Fruit fly (Drosophila melanogaster) whole organism, embryonic: ENCODE data around the gene path.
A peak's percentile ranks its signal among the peaks of the same experiment; 100 is the strongest.

Experiments
- ATbp ChIP-seq: fragments of 200-800 bp; sonication (Bioruptor generic); optimal IDR thresholded peaks from 2 replicates; lab custom pipeline; 2017; ENCODE audit warnings: missing biosample characterization, mild to moderate bottlenecking, missing genetic modification characterization, missing genetic modification reagents
- CG11085 ChIP-seq: fragments of 200-800 bp; sonication (Bioruptor generic); IDR thresholded peaks from 2 replicates; pipeline ENCODE4 v1.3.6; 2022; ENCODE audit warnings: missing biosample characterization, missing genetic modification characterization
- CG13287 ChIP-seq: fragments of 200-800 bp; sonication (Bioruptor generic); IDR thresholded peaks from 2 replicates; pipeline ENCODE4 v1.3.6; 2022; ENCODE audit warnings: missing biosample characterization, missing genetic modification characterization; ENCODE audit not compliant: partially characterized antibody
- CG15269 ChIP-seq: fragments of 200-800 bp; sonication (Bioruptor generic); optimal IDR thresholded peaks from 2 replicates; lab custom pipeline; 2018; ENCODE audit warnings: missing biosample characterization, mild to moderate bottlenecking, missing genetic modification characterization, moderate library complexity
- CG32532 ChIP-seq: fragments of 200-800 bp; sonication (Bioruptor generic); IDR thresholded peaks from 2 replicates; pipeline ENCODE4 v1.3.6; 2022; ENCODE audit warnings: missing biosample characterization, missing genetic modification characterization
- CG33213 ChIP-seq: fragments of 200-800 bp; sonication (Bioruptor generic); optimal IDR thresholded peaks from 3 replicates; lab custom pipeline; 2016; ENCODE audit warnings: missing biosample characterization, missing genetic modification characterization
- CG33557 ChIP-seq: fragments of 200-800 bp; sonication (Bioruptor generic); optimal IDR thresholded peaks from 2 replicates; lab custom pipeline; 2019; ENCODE audit warnings: missing biosample characterization, mild to moderate bottlenecking, missing genetic modification characterization, moderate library complexity
- CG3407 ChIP-seq: fragments of 200-800 bp; sonication (Bioruptor generic); optimal IDR thresholded peaks from 2 replicates; lab custom pipeline; 2018; ENCODE audit warnings: missing biosample characterization, mild to moderate bottlenecking, missing genetic modification characterization
- CG34422 ChIP-seq: fragments of 200-800 bp; sonication (Bioruptor generic); IDR thresholded peaks from 3 replicates; pipeline ENCODE4 v1.3.6; 2022; ENCODE audit warnings: missing biosample characterization, missing genetic modification characterization
- CG4707 ChIP-seq: fragments of 200-800 bp; sonication (Bioruptor generic); optimal IDR thresholded peaks from 2 replicates; lab custom pipeline; 2018; ENCODE audit warnings: missing biosample characterization, mild to moderate bottlenecking, missing genetic modification characterization, moderate library complexity
- CG6254 ChIP-seq: fragments of 200-800 bp; sonication (Bioruptor generic); optimal IDR thresholded peaks from 3 replicates; lab custom pipeline; 2017; ENCODE audit warnings: mild to moderate bottlenecking, missing biosample characterization, missing genetic modification reagents, missing genetic modification characterization
- CG6654 ChIP-seq: fragments of 200-800 bp; sonication (Bioruptor generic); optimal IDR thresholded peaks from 2 replicates; lab custom pipeline; 2017; ENCODE audit warnings: missing biosample characterization, mild to moderate bottlenecking, missing genetic modification characterization
- CG6683 ChIP-seq: fragments of 200-800 bp; sonication (Bioruptor generic); optimal IDR thresholded peaks from 2 replicates; lab custom pipeline; 2017; ENCODE audit warnings: missing biosample characterization, mild to moderate bottlenecking, missing genetic modification characterization, missing genetic modification reagents
- CG9437 ChIP-seq: fragments of 200-800 bp; sonication (Bioruptor generic); optimal IDR thresholded peaks from 2 replicates; lab custom pipeline; 2018; ENCODE audit warnings: missing biosample characterization, mild to moderate bottlenecking, missing genetic modification characterization
- CG9609 ChIP-seq: fragments of 200-800 bp; sonication (Bioruptor generic); optimal IDR thresholded peaks from 3 replicates; lab custom pipeline; 2016; ENCODE audit warnings: missing biosample characterization, missing genetic modification characterization
- CTCF ChIP-seq: fragments of 200-800 bp; sonication (Bioruptor generic); optimal IDR thresholded peaks from 2 replicates; lab custom pipeline; 2017; ENCODE audit warnings: missing biosample characterization, mild to moderate bottlenecking, missing genetic modification characterization, moderate library complexity
- Dll ChIP-seq: fragments of 200-800 bp; sonication (Bioruptor generic); IDR thresholded peaks from 4 replicates; pipeline ENCODE4 v1.3.6; 2022; ENCODE audit warnings: missing biosample characterization, missing genetic modification characterization; ENCODE audit not compliant: partially characterized antibody
- Drgx ChIP-seq: fragments of 200-800 bp; sonication (Bioruptor generic); IDR thresholded peaks from 2 replicates; pipeline ENCODE4 v1.3.6; 2022; ENCODE audit warnings: missing biosample characterization, missing genetic modification characterization
- Jarid2 ChIP-seq: fragments of 200-800 bp; sonication (Bioruptor generic); optimal IDR thresholded peaks from 3 replicates; lab custom pipeline; 2017; ENCODE audit warnings: mild to moderate bottlenecking, missing biosample characterization, missing genetic modification reagents, missing genetic modification characterization
- Med ChIP-seq: fragments of 200-800 bp; sonication (Bioruptor generic); peaks from one replicate; lab custom pipeline; 2016; ENCODE audit warnings: missing biosample characterization, missing genetic modification characterization, mild to moderate bottlenecking, inconsistent platforms, moderate library complexity
- NK7.1 ChIP-seq: fragments of 200-800 bp; sonication (Bioruptor generic); optimal IDR thresholded peaks from 3 replicates; lab custom pipeline; 2016; ENCODE audit warnings: missing biosample characterization, missing genetic modification characterization
- Pdp1 ChIP-seq, 2 experiments: fragments of 200-800 bp; sonication (Bioruptor generic); optimal IDR thresholded peaks; 3 replicates each; lab custom pipeline; 2016; ENCODE audit warnings: missing biosample characterization in 2 of 2, missing genetic modification characterization in 2 of 2, mild to moderate bottlenecking in 1 of 2, moderate library complexity in 1 of 2
- Ptx1 ChIP-seq: fragments of 200-800 bp; sonication (Bioruptor generic); IDR thresholded peaks from 2 replicates; pipeline ENCODE4 v1.3.6; 2022; ENCODE audit warnings: missing biosample characterization, missing genetic modification characterization
- Side ChIP-seq: fragments of 200-800 bp; sonication (Bioruptor generic); optimal IDR thresholded peaks from 2 replicates; lab custom pipeline; 2016; ENCODE audit warnings: missing biosample characterization, missing genetic modification characterization
- Sox100B ChIP-seq: fragments of 200-800 bp; sonication (Bioruptor generic); optimal IDR thresholded peaks from 3 replicates; lab custom pipeline; 2018; ENCODE audit warnings: missing biosample characterization, mild to moderate bottlenecking, missing genetic modification characterization
- YL-1 ChIP-seq: fragments of 200-800 bp; sonication (Bioruptor generic); optimal IDR thresholded peaks from 3 replicates; lab custom pipeline; 2017; ENCODE audit warnings: missing biosample characterization, mild to moderate bottlenecking, missing genetic modification characterization
- ash1 ChIP-seq: fragments of 200-800 bp; sonication (Bioruptor generic); optimal IDR thresholded peaks from 2 replicates; lab custom pipeline; 2018; ENCODE audit warnings: missing biosample characterization, mild to moderate bottlenecking, missing genetic modification characterization
- az2 ChIP-seq: fragments of 200-800 bp; sonication (Bioruptor generic); optimal IDR thresholded peaks from 3 replicates; lab custom pipeline; 2016; ENCODE audit warnings: missing biosample characterization, missing genetic modification characterization
- br ChIP-seq: fragments of >200 bp; optimal IDR thresholded peaks from 2 replicates; lab custom pipeline; 2017
- bsh ChIP-seq, 2 experiments: fragments of 200-800 bp; sonication (Bioruptor generic); optimal IDR thresholded peaks; 2 replicates each; lab custom pipeline; 2017 to 2018; ENCODE audit warnings: mild to moderate bottlenecking in 2 of 2, missing biosample characterization in 2 of 2, missing genetic modification characterization in 2 of 2, moderate library complexity in 1 of 2
- cg ChIP-seq: fragments of 200-800 bp; sonication (Bioruptor generic); optimal IDR thresholded peaks from 3 replicates; lab custom pipeline; 2019; ENCODE audit warnings: missing biosample characterization, mild to moderate bottlenecking, missing genetic modification characterization, moderate library complexity
- emc ChIP-seq: fragments of 200-800 bp; sonication (Bioruptor generic); optimal IDR thresholded peaks from 2 replicates; lab custom pipeline; 2016; ENCODE audit warnings: missing biosample characterization, missing genetic modification characterization
- eve ChIP-seq, 2 experiments: fragments of >200 bp; optimal IDR thresholded peaks; 2 replicates each; lab custom pipeline; 2017; ENCODE audit warnings: missing biosample characterization in 2 of 2, missing genetic modification characterization in 2 of 2
- fru ChIP-seq: fragments of >200 bp; optimal IDR thresholded peaks from 2 replicates; lab custom pipeline; 2017
- grn ChIP-seq: fragments of 200-800 bp; sonication (Bioruptor generic); optimal IDR thresholded peaks from 3 replicates; lab custom pipeline; 2017; ENCODE audit warnings: missing biosample characterization, missing genetic modification characterization
- gsb ChIP-seq: fragments of 200-800 bp; sonication (Bioruptor generic); IDR thresholded peaks from 2 replicates; pipeline ENCODE4 v1.3.6; 2022; ENCODE audit warnings: missing biosample characterization, missing genetic modification characterization
- h ChIP-seq: fragments of >200 bp; optimal IDR thresholded peaks from 2 replicates; lab custom pipeline; 2017
- hbn ChIP-seq: fragments of 200-800 bp; sonication (Bioruptor generic); IDR thresholded peaks from 2 replicates; pipeline ENCODE4 v1.3.6; 2022; ENCODE audit warnings: missing biosample characterization, missing genetic modification characterization; ENCODE audit not compliant: partially characterized antibody
- knrl ChIP-seq: fragments of 200-800 bp; sonication (Bioruptor generic); IDR thresholded peaks from 3 replicates; pipeline ENCODE4 v1.3.6; 2022; ENCODE audit warnings: missing biosample characterization, missing genetic modification characterization; ENCODE audit not compliant: partially characterized antibody
- lab ChIP-seq: fragments of 200-800 bp; sonication (Bioruptor generic); optimal IDR thresholded peaks from 3 replicates; lab custom pipeline; 2017; ENCODE audit warnings: missing biosample characterization, missing genetic modification characterization, mild to moderate bottlenecking, moderate library complexity, missing genetic modification reagents
- mld ChIP-seq: fragments of 200-800 bp; sonication (Bioruptor generic); IDR thresholded peaks from 3 replicates; pipeline ENCODE4 v1.3.6; 2022; ENCODE audit warnings: missing biosample characterization, missing genetic modification characterization; ENCODE audit not compliant: partially characterized antibody
- pnt ChIP-seq: fragments of 200-800 bp; sonication (Bioruptor generic); optimal IDR thresholded peaks from 3 replicates; lab custom pipeline; 2016; ENCODE audit warnings: missing biosample characterization, missing genetic modification characterization
- row ChIP-seq: fragments of 200-800 bp; sonication (Bioruptor generic); IDR thresholded peaks from 3 replicates; pipeline ENCODE4 v1.3.6; 2022; ENCODE audit warnings: missing biosample characterization, missing genetic modification characterization
- salm ChIP-seq: fragments of 200-800 bp; sonication (Bioruptor generic); optimal IDR thresholded peaks from 2 replicates; lab custom pipeline; 2018; ENCODE audit warnings: missing biosample characterization, mild to moderate bottlenecking, missing genetic modification characterization
- schlank ChIP-seq: fragments of 200-800 bp; sonication (Bioruptor generic); optimal IDR thresholded peaks from 2 replicates; lab custom pipeline; 2018; ENCODE audit warnings: missing biosample characterization, mild to moderate bottlenecking, missing genetic modification characterization
- sens-2 ChIP-seq: fragments of 200-800 bp; sonication (Bioruptor generic); IDR thresholded peaks from 2 replicates; pipeline ENCODE4 v1.3.6; 2022; ENCODE audit warnings: missing biosample characterization, missing genetic modification characterization
- sima ChIP-seq: fragments of 200-800 bp; sonication (Bioruptor generic); optimal IDR thresholded peaks from 2 replicates; lab custom pipeline; 2016; ENCODE audit warnings: missing biosample characterization, missing genetic modification characterization
- tx ChIP-seq: fragments of 200-800 bp; sonication (Bioruptor generic); optimal IDR thresholded peaks from 2 replicates; lab custom pipeline; 2016; ENCODE audit warnings: missing biosample characterization, missing genetic modification characterization
- unpg ChIP-seq: fragments of 200-800 bp; sonication (Bioruptor generic); optimal IDR thresholded peaks from 3 replicates; lab custom pipeline; 2018; ENCODE audit warnings: missing biosample characterization, mild to moderate bottlenecking, missing genetic modification characterization, moderate library complexity
- yki ChIP-seq: fragments of >200 bp; optimal IDR thresholded peaks from 3 replicates; lab custom pipeline; 2018
- z ChIP-seq: fragments of 200-800 bp; sonication (Bioruptor generic); IDR thresholded peaks from 3 replicates; pipeline ENCODE4 v1.3.6; 2022; ENCODE audit warnings: missing biosample characterization, missing genetic modification characterization
- zen2 ChIP-seq: fragments of 200-800 bp; sonication (Bioruptor generic); IDR thresholded peaks from 3 replicates; pipeline ENCODE4 v1.3.6; 2022; ENCODE audit warnings: missing biosample characterization, missing genetic modification characterization; ENCODE audit not compliant: partially characterized antibody

Gene path

dm6 chr3L:9465652-9466244 is 39.4 kb downstream of the path start (continued):
- TF ChIP-seq gsb (GFP tag; lab: Robert Waterston, UW) (no peak), bsh (GFP tag; optimal IDR thresholded peaks at IDR 0.05; lab: Kevin White, UChicago) (no peak), unpg (no peak), CG32532 (GFP tag; lab: Robert Waterston, UW) (no peak), NK7.1 (GFP tag; lab: Kevin White, UChicago) (no peak), zen2 (GFP tag; lab: Robert Waterston, UW) (no peak), Pdp1 (GFP tag; optimal IDR thresholded peaks at IDR 0.05; lab: Kevin White, UChicago) (peak in 1 of 2 experiments; percentile 88), mld (GFP tag; lab: Robert Waterston, UW) (no peak), ash1 (GFP tag; lab: Kevin White, UChicago) (no peak), CG6683 (GFP tag; lab: Kevin White, UChicago) (no peak), Drgx (no peak), CG9437 (GFP tag; lab: Kevin White, UChicago) (no peak), Jarid2 (peak; percentile 13), az2 (GFP tag; lab: Kevin White, UChicago) (no peak), br (no peak), knrl (GFP tag; lab: Robert Waterston, UW) (no peak), CG34422 (GFP tag; lab: Robert Waterston, UW) (no peak), fru (lab: Kevin White, UChicago) (no peak), CG15269 (tag; lab: Kevin White, UChicago) (no peak), CG33557 (peak; percentile 1), yki (lab: Kevin White, UChicago) (peak; percentile 49), emc (GFP tag; lab: Kevin White, UChicago) (no peak), CG13287 (no peak), CG4707 (GFP tag; lab: Kevin White, UChicago) (no peak), row (GFP tag; lab: Robert Waterston, UW) (peak; percentile 13; the same call in 1 of the 3 replicates), lab (GFP tag; lab: Kevin White, UChicago) (peak; percentile 9), Dll (no peak), grn (GFP tag; lab: Kevin White, UChicago) (no peak), CG9609 (GFP tag; lab: Kevin White, UChicago) (no peak), Med (GFP tag; lab: Kevin White, UChicago) (peak; percentile 86), tx (GFP tag; lab: Kevin White, UChicago) (no peak), CG11085 (GFP tag; lab: Robert Waterston, UW) (no peak), salm (tag; lab: Kevin White, UChicago) (no peak), cg (GFP tag; lab: Kevin White, UChicago) (peak; percentile 88), CG6654 (GFP tag; lab: Kevin White, UChicago) (no peak), schlank (no peak), CG3407 (GFP tag; lab: Kevin White, UChicago) (no peak), YL-1 (GFP tag; lab: Kevin White, UChicago) (no peak), sens-2 (GFP tag; lab: Robert Waterston, UW) (no peak), Ptx1 (GFP tag; lab: Robert Waterston, UW) (no peak), hbn (GFP tag; lab: Robert Waterston, UW) (peak; percentile 23; the same call in 1 of the 2 replicates), Side (GFP tag; lab: Kevin White, UChicago) (peak; percentile 1), ATbp (GFP tag; lab: Kevin White, UChicago) (no peak), sima (GFP tag; lab: Kevin White, UChicago) (no peak), z (GFP tag; lab: Robert Waterston, UW) (0 out of 3 replicates have a peak, but pooled peaks have one; percentile 16), CG6254 (GFP tag; lab: Kevin White, UChicago) (no peak), eve (GFP tag; optimal IDR thresholded peaks at IDR 0.05; lab: Kevin White, UChicago) (no peak), CG33213 (GFP tag; lab: Kevin White, UChicago) (no peak), CTCF (GFP tag; lab: Kevin White, UChicago) (no peak), Sox100B (GFP tag; lab: Kevin White, UChicago) (no peak), h (lab: Kevin White, UChicago) (no peak), pnt (GFP tag; lab: Kevin White, UChicago) (no peak)
